Worm (Caenorhabditis elegans) whole organism, L4 larva: Measurements from ENCODE around the gene C06A6.4.

Source experiments
- F10B5.3 ChIP-seq: sonication (generic microtip); optimal IDR thresholded peaks from 2 replicates; lab custom pipeline; 2016; ENCODE audit warnings: mild to moderate bottlenecking, missing genetic modification characterization, missing compliant biosample characterization
- R02D3.7 ChIP-seq: fragments of 150-350 bp; sonication (generic microtip); optimal IDR thresholded peaks from 3 replicates; lab custom pipeline; 2014; ENCODE audit warnings: missing biosample characterization, missing genetic modification characterization
- T26A8.4 ChIP-seq: fragments of 200-800 bp; sonication (Bioruptor generic); IDR thresholded peaks from 2 replicates; pipeline ENCODE4 v1.3.6; 2022; ENCODE audit warnings: missing genetic modification characterization, missing compliant biosample characterization
- Y48G9A.11 ChIP-seq: fragments of 200-800 bp; sonication (Bioruptor generic); IDR thresholded peaks from 2 replicates; pipeline ENCODE4 v1.3.6; 2022; ENCODE audit warnings: missing genetic modification reagents, missing genetic modification characterization, missing compliant biosample characterization
- aly-2 ChIP-seq: sonication (generic microtip); optimal IDR thresholded peaks from 2 replicates; lab custom pipeline; 2018; ENCODE audit warnings: missing biosample characterization, missing genetic modification characterization
- arid-1 ChIP-seq: fragments of 200-800 bp; sonication (Bioruptor generic); conservative IDR thresholded peaks from 2 replicates; pipeline ENCODE4 v1.3.6; 2022; ENCODE audit warnings: missing genetic modification reagents, missing genetic modification characterization, missing compliant biosample characterization
- ceh-82 ChIP-seq: sonication (generic microtip); optimal IDR thresholded peaks from 2 replicates; lab custom pipeline; 2017; ENCODE audit warnings: missing biosample characterization, missing genetic modification characterization
- cey-2 ChIP-seq: sonication (generic microtip); optimal IDR thresholded peaks from 3 replicates; lab custom pipeline; 2017; ENCODE audit warnings: missing genetic modification characterization, mild to moderate bottlenecking, missing compliant biosample characterization, antibody characterized with exemption, borderline replicate concordance; ENCODE audit not compliant: insufficient read depth
- ctbp-1 ChIP-seq: fragments of 200-800 bp; sonication (Bioruptor generic); IDR thresholded peaks from 2 replicates; pipeline ENCODE4 v1.3.6; 2022; ENCODE audit warnings: missing genetic modification reagents, missing genetic modification characterization, missing compliant biosample characterization
- daf-12 ChIP-seq: fragments of 150-350 bp; optimal IDR thresholded peaks from 2 replicates; lab custom pipeline; 2014; ENCODE audit warnings: missing biosample characterization, missing genetic modification reagents, missing genetic modification characterization
- daf-19 ChIP-seq: fragments of 200-800 bp; sonication (Bioruptor generic); conservative IDR thresholded peaks from 2 replicates; pipeline ENCODE4 v1.3.6; 2022; ENCODE audit warnings: missing genetic modification characterization, missing compliant biosample characterization
- dpl-1 ChIP-seq: fragments of 150-350 bp; optimal IDR thresholded peaks from 2 replicates; lab custom pipeline; 2014; ENCODE audit warnings: missing biosample characterization, missing genetic modification reagents, missing genetic modification characterization
- dve-1 ChIP-seq: sonication (generic microtip); optimal IDR thresholded peaks from 2 replicates; lab custom pipeline; 2017; ENCODE audit warnings: antibody characterized with exemption, mild to moderate bottlenecking, missing genetic modification characterization, missing compliant biosample characterization; ENCODE audit not compliant: insufficient read depth
- fkh-10 ChIP-seq: fragments of 150-350 bp; optimal IDR thresholded peaks from 2 replicates; lab custom pipeline; 2014; ENCODE audit warnings: missing biosample characterization, missing genetic modification reagents, missing genetic modification characterization
- hlh-11 ChIP-seq: fragments of 200-800 bp; sonication (Bioruptor generic); optimal IDR thresholded peaks from 2 replicates; lab custom pipeline; 2018; ENCODE audit warnings: mild to moderate bottlenecking, missing genetic modification characterization, missing compliant biosample characterization
- hmg-1.1 ChIP-seq: fragments of 200-800 bp; sonication (Bioruptor generic); IDR thresholded peaks from 2 replicates; pipeline ENCODE4 v1.3.6; 2022; ENCODE audit warnings: missing genetic modification reagents, missing genetic modification characterization, missing compliant biosample characterization
- jun-1 ChIP-seq: fragments of 150-350 bp; optimal IDR thresholded peaks from 2 replicates; lab custom pipeline; 2014; ENCODE audit warnings: missing biosample characterization, missing genetic modification reagents, missing genetic modification characterization
- lin-13 ChIP-seq: fragments of 150-350 bp; optimal IDR thresholded peaks from 2 replicates; lab custom pipeline; 2014; ENCODE audit warnings: missing biosample characterization, missing genetic modification reagents, missing genetic modification characterization
- lin-29 ChIP-seq: fragments of 200-800 bp; sonication (Bioruptor generic); IDR thresholded peaks from 2 replicates; pipeline ENCODE4 v1.3.6; 2022; ENCODE audit warnings: missing genetic modification reagents, missing genetic modification characterization, missing compliant biosample characterization
- lin-38 ChIP-seq: fragments of 200-800 bp; sonication (Bioruptor generic); IDR thresholded peaks from 2 replicates; pipeline ENCODE4 v1.3.6; 2022; ENCODE audit warnings: missing genetic modification reagents, missing genetic modification characterization, missing compliant biosample characterization
- madf-5 ChIP-seq, 2 experiments: fragments of 200-800 bp; sonication (Bioruptor generic); IDR thresholded peaks; 2 replicates each; pipeline ENCODE4 v1.3.6; 2022; ENCODE audit warnings: missing compliant biosample characterization in 2 of 2, missing genetic modification characterization in 2 of 2
- mdl-1 ChIP-seq, 2 experiments: fragments of 150-350 bp in 1 of 2; sonication (generic microtip) in 1 of 2; optimal IDR thresholded peaks; 2 replicates each; lab custom pipeline; 2014 to 2017; ENCODE audit warnings: missing biosample characterization in 2 of 2, missing genetic modification characterization in 2 of 2
- mdt-29 ChIP-seq: fragments of 200-800 bp; sonication (Bioruptor generic); IDR thresholded peaks from 2 replicates; pipeline ENCODE4 v1.3.6; 2022; ENCODE audit warnings: missing genetic modification reagents, missing genetic modification characterization, missing compliant biosample characterization
- mes-2 ChIP-seq: sonication (generic microtip); optimal IDR thresholded peaks from 2 replicates; lab custom pipeline; 2016; ENCODE audit warnings: missing genotype, mild to moderate bottlenecking, missing genetic modification characterization, missing compliant biosample characterization; ENCODE audit not compliant: poor library complexity, severe bottlenecking
- mxl-3 ChIP-seq: fragments of 200-800 bp; sonication (Bioruptor generic); optimal IDR thresholded peaks from 2 replicates; lab custom pipeline; 2018; ENCODE audit warnings: mild to moderate bottlenecking, missing genetic modification characterization, missing compliant biosample characterization
- nhr-111 ChIP-seq: fragments of 200-800 bp; sonication (Bioruptor generic); optimal IDR thresholded peaks from 2 replicates; lab custom pipeline; 2018; ENCODE audit warnings: mild to moderate bottlenecking, missing genetic modification characterization, missing compliant biosample characterization
- nhr-42 ChIP-seq: fragments of 200-800 bp; sonication (Bioruptor generic); IDR thresholded peaks from 2 replicates; pipeline ENCODE4 v1.3.6; 2022; ENCODE audit warnings: missing genetic modification characterization, missing compliant biosample characterization
- nhr-76 ChIP-seq: fragments of 150-350 bp; optimal IDR thresholded peaks from 2 replicates; lab custom pipeline; 2014; ENCODE audit warnings: missing biosample characterization, missing genetic modification characterization
- nhr-77 ChIP-seq: fragments of 150-350 bp; optimal IDR thresholded peaks from 2 replicates; lab custom pipeline; 2014; ENCODE audit warnings: missing biosample characterization, missing genetic modification characterization
- pha-4 ChIP-seq, 2 experiments: fragments of 150-350 bp in 1 of 2; fragments of 200-800 bp in 1 of 2; sonication (Bioruptor generic) in 1 of 2; IDR thresholded peaks in 1 of 2; optimal IDR thresholded peaks in 1 of 2; 2 replicates each; pipeline versions ENCODE4 v1.3.6 to Lab custom; 2014 to 2022; ENCODE audit warnings: missing genetic modification characterization in 2 of 2, missing genetic modification reagents in 2 of 2, missing biosample characterization in 1 of 2, missing compliant biosample characterization in 1 of 2
- php-3 ChIP-seq: fragments of 200-800 bp; sonication (Bioruptor generic); IDR thresholded peaks from 2 replicates; pipeline ENCODE4 v1.3.6; 2022; ENCODE audit warnings: missing genetic modification reagents, missing genetic modification characterization, missing compliant biosample characterization
- pqm-1 ChIP-seq: sonication (generic microtip); optimal IDR thresholded peaks from 2 replicates; lab custom pipeline; 2017; ENCODE audit warnings: missing biosample characterization, missing genetic modification characterization
- saeg-2 ChIP-seq: fragments of 200-800 bp; sonication (Bioruptor generic); IDR thresholded peaks from 2 replicates; pipeline ENCODE4 v1.3.6; 2022; ENCODE audit warnings: missing genetic modification reagents, missing genetic modification characterization, missing compliant biosample characterization
- sdz-12 ChIP-seq: fragments of 200-800 bp; sonication (Bioruptor generic); optimal IDR thresholded peaks from 2 replicates; lab custom pipeline; 2018; ENCODE audit warnings: mild to moderate bottlenecking, missing genetic modification characterization, missing compliant biosample characterization
- skn-1 ChIP-seq: fragments of 150-350 bp; optimal IDR thresholded peaks from 2 replicates; lab custom pipeline; 2014; ENCODE audit warnings: missing biosample characterization, missing genetic modification characterization
- snpc-4 ChIP-seq: fragments of 150-350 bp; optimal IDR thresholded peaks from 2 replicates; lab custom pipeline; 2014; ENCODE audit warnings: missing biosample characterization, missing genetic modification characterization
- spr-1 ChIP-seq: sonication (generic microtip); optimal IDR thresholded peaks from 2 replicates; lab custom pipeline; 2016; ENCODE audit warnings: mild to moderate bottlenecking, missing genetic modification characterization, missing compliant biosample characterization
- spr-3 ChIP-seq: fragments of 200-800 bp; sonication (Bioruptor generic); optimal IDR thresholded peaks from 2 replicates; lab custom pipeline; 2018; ENCODE audit warnings: mild to moderate bottlenecking, missing genetic modification characterization, missing compliant biosample characterization
- tag-97 ChIP-seq: fragments of 200-800 bp; sonication (Bioruptor generic); IDR thresholded peaks from 2 replicates; pipeline ENCODE4 v1.3.6; 2022; ENCODE audit warnings: missing genetic modification characterization, missing compliant biosample characterization
- tra-1 ChIP-seq: fragments of 200-800 bp; sonication (Bioruptor generic); IDR thresholded peaks from 2 replicates; pipeline ENCODE4 v1.3.6; 2022; ENCODE audit warnings: missing genetic modification reagents, missing genetic modification characterization, missing compliant biosample characterization
- unc-130 ChIP-seq: sonication (generic microtip); optimal IDR thresholded peaks from 2 replicates; lab custom pipeline; 2016; ENCODE audit warnings: missing genetic modification reagents, missing genetic modification characterization, missing compliant biosample characterization
- zag-1 ChIP-seq: fragments of 150-350 bp; optimal IDR thresholded peaks from 2 replicates; lab custom pipeline; 2014; ENCODE audit warnings: missing biosample characterization, missing genetic modification characterization
- zfp-3 ChIP-seq: fragments of 200-800 bp; sonication (Bioruptor generic); conservative IDR thresholded peaks from 2 replicates; pipeline ENCODE4 v1.3.6; 2022; ENCODE audit warnings: missing genetic modification reagents, missing genetic modification characterization, missing compliant biosample characterization
- zip-11 ChIP-seq: fragments of 200-800 bp; sonication (Bioruptor generic); IDR thresholded peaks from 2 replicates; pipeline ENCODE4 v1.3.6; 2022; ENCODE audit warnings: missing genetic modification characterization, missing compliant biosample characterization
- zip-2 ChIP-seq: fragments of 150-350 bp; optimal IDR thresholded peaks from 2 replicates; lab custom pipeline; 2014; ENCODE audit warnings: missing biosample characterization, missing genetic modification characterization
- ztf-11 ChIP-seq: fragments of 150-350 bp; optimal IDR thresholded peaks from 2 replicates; lab custom pipeline; 2014; ENCODE audit warnings: missing biosample characterization, missing genetic modification characterization
- ztf-7 ChIP-seq: fragments of 150-350 bp; optimal IDR thresholded peaks from 2 replicates; lab custom pipeline; 2014; ENCODE audit warnings: missing biosample characterization, missing genetic modification characterization

The C06A6.4 gene

DNA sequence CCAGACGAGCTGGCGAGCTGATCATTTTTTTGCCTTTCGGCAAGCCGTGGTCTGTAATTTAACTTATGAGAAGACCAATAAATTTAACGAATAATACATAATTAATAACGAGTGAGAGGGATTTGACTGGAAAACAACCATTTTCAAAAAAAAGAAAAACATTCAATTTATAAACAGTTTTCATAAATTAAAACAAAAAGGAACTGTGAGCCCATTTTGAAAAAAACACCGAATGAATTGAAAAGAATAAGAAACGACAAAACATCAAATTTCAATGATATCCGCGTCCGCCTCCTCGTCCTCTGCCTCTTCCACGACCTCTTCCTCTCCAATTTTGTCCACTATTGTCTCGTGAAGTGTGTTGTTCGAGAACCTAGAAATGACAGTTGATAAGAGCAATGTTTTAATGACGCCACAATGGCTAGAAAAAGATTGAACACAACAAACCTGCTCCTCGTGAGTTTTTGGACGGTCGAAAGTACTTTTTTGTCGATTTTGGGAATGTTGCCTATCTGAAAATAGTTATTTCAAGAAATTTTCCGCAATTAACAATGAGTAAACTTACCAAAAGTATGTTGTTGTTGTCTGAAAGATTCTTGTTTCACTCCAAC lies 45.2 kb downstream of the C06A6.4 start, which contains the start of gene tag-321 (continued):
- TF ChIP-seq cey-2 (tag; lab: Kevin White, UChicago) (no peak), php-3 (GFP tag; lab: Robert Waterston, UW) (no peak), jun-1 (tag; lab: Kevin White, UChicago) (no peak), lin-29 (GFP tag; lab: Robert Waterston, UW) (no peak), hmg-1.1 (GFP tag; lab: Robert Waterston, UW) (no peak), dve-1 (tag; lab: Kevin White, UChicago) (peak; percentile 62), spr-3 (GFP tag; lab: Kevin White, UChicago) (no peak), nhr-77 (tag; lab: Kevin White, UChicago) (peak; percentile 32), nhr-76 (tag; lab: Kevin White, UChicago) (no peak), snpc-4 (no peak), zag-1 (tag; lab: Kevin White, UChicago) (no peak), tag-97 (no peak), mdt-29 (no peak), madf-5 (GFP tag; IDR thresholded peaks at IDR 0.05; lab: Robert Waterston, UW) (no peak), F10B5.3 (no peak), mes-2 (peak; percentile 28), pha-4 (GFP tag; IDR thresholded peaks at IDR 0.05; lab: Robert Waterston, UW) (no peak), pha-4 (tag; optimal IDR thresholded peaks at IDR 0.05; lab: Kevin White, UChicago) (no peak), tra-1 (GFP tag; lab: Robert Waterston, UW) (no peak), R02D3.7 (tag; lab: Kevin White, UChicago) (no peak), dpl-1 (GFP tag; lab: Kevin White, UChicago) (no peak), zip-2 (tag; lab: Kevin White, UChicago) (no peak), saeg-2 (GFP tag; lab: Robert Waterston, UW) (no peak), zfp-3 (GFP tag; lab: Robert Waterston, UW) (no peak)

DNA sequence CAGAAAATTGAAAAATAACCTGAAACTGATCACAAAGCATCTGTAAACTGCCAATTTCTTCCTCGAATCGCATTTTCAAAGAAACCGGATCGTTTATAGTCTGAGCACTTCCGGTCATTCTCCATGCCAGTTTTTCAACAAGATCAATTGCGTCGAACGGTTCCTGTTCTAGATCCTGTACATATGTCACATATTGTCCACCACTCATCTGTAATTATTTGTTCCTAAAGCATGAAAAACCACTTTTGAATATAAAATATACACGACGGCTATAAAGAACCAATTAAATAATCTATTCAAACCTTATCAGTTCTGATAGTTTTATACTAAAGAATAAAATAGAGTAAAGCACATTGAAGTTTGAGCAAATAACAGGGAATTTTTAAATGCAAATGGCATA lies 46.8 kb downstream of the C06A6.4 start, which contains the start of gene sec-10:
sec-10 (minus strand) TSS at position 208 of the 400 bp plus-strand sequence.
- TF ChIP-seq ztf-7, result no peak
- no peak for TF ChIP-seq ctbp-1 (GFP tag; lab: Robert Waterston, UW)
- no peak for TF ChIP-seq sdz-12 (GFP tag; lab: Kevin White, UChicago)
- TF ChIP-seq fkh-10, result no peak
- peak; percentile 64; the same call in 1 of the 2 replicates for TF ChIP-seq T26A8.4 (GFP tag; lab: Robert Waterston, UW)
- no peak for TF ChIP-seq Y48G9A.11 (GFP tag; lab: Robert Waterston, UW)
- no peak for TF ChIP-seq ceh-82 (tag; lab: Kevin White, UChicago)
- no peak for TF ChIP-seq unc-130 (GFP tag; lab: Kevin White, UChicago)
- no peak for TF ChIP-seq ztf-11 (tag; lab: Kevin White, UChicago)
- TF ChIP-seq pqm-1 (tag; lab: Kevin White, UChicago), result peak; percentile 9
- 0 out of 2 replicates have a peak, but pooled peaks have one; percentile 33 for TF ChIP-seq arid-1 (GFP tag; lab: Robert Waterston, UW)
- TF ChIP-seq pha-4 (GFP tag; IDR thresholded peaks at IDR 0.05; lab: Robert Waterston, UW), result no peak
- TF ChIP-seq pha-4 (tag; optimal IDR thresholded peaks at IDR 0.05; lab: Kevin White, UChicago), result no peak
- TF ChIP-seq aly-2 (tag; lab: Kevin White, UChicago), result no peak
- no peak for TF ChIP-seq mdt-29
- no peak for TF ChIP-seq daf-19 (GFP tag; lab: Robert Waterston, UW)
- TF ChIP-seq mdl-1 (tag; optimal IDR thresholded peaks at IDR 0.05; lab: Kevin White, UChicago), result no peak
- TF ChIP-seq dve-1 (tag; lab: Kevin White, UChicago), result peak; percentile 57
- no peak for TF ChIP-seq nhr-111
- TF ChIP-seq php-3 (GFP tag; lab: Robert Waterston, UW), result peak; percentile 63
- TF ChIP-seq tag-97, result no peak
- no peak for TF ChIP-seq snpc-4
- peak; percentile 60; the same call in 1 of the 2 replicates for TF ChIP-seq zfp-3 (GFP tag; lab: Robert Waterston, UW)
- TF ChIP-seq R02D3.7 (tag; lab: Kevin White, UChicago), result no peak
- TF ChIP-seq daf-12 (tag; lab: Kevin White, UChicago), result no peak
- peak; percentile 43; the same call in 1 of the 2 replicates for TF ChIP-seq lin-38 (GFP tag; lab: Robert Waterston, UW)
- no peak for TF ChIP-seq spr-1
- TF ChIP-seq mxl-3 (GFP tag; lab: Kevin White, UChicago), result no peak
- TF ChIP-seq hlh-11 (tag; lab: Kevin White, UChicago), result no peak
- no peak for TF ChIP-seq zip-2 (tag; lab: Kevin White, UChicago)
- TF ChIP-seq zip-11 (GFP tag; lab: Robert Waterston, UW), result no peak
- TF ChIP-seq lin-13 (GFP tag; lab: Kevin White, UChicago), result no peak
- no peak for TF ChIP-seq nhr-42 (GFP tag; lab: Robert Waterston, UW)
- TF ChIP-seq cey-2 (tag; lab: Kevin White, UChicago), result no peak
- TF ChIP-seq skn-1 (tag; lab: Kevin White, UChicago), result no peak
